Worm (Caenorhabditis elegans): ENCODE measurements around the gene lipl-5.

ce11 chrV:392199-392678, 6.7 kb downstream of the lipl-5 start, which contains the start of gene nhr-254:
- TF ChIP-seq zag-1 (tag; optimal IDR thresholded peaks at IDR 0.05) (no peak), unc-62 (GFP tag; optimal IDR thresholded peaks at IDR 0.05) (no peak)

All from whole organism, L3 larva.